Fruit fly (Drosophila melanogaster) whole organism, prepupa: ENCODE measurements around the gene ddbt.

Experiments
- CG10631 ChIP-seq: fragments of 200-800 bp; sonication (Bioruptor generic); optimal IDR thresholded peaks from 2 replicates; lab custom pipeline; 2016; ENCODE audit warnings: missing biosample characterization, missing genetic modification characterization
- CG10669 ChIP-seq: fragments of 200-800 bp; sonication (Bioruptor generic); optimal IDR thresholded peaks from 3 replicates; lab custom pipeline; 2018; ENCODE audit warnings: missing biosample characterization, mild to moderate bottlenecking, missing genetic modification characterization, moderate library complexity
- CG3919 ChIP-seq: fragments of 200-800 bp; sonication (Bioruptor generic); optimal IDR thresholded peaks from 3 replicates; lab custom pipeline; 2016; ENCODE audit warnings: missing biosample characterization, missing genetic modification characterization
- CG6792 ChIP-seq: fragments of 200-800 bp; sonication (Bioruptor generic); optimal IDR thresholded peaks from 3 replicates; lab custom pipeline; 2016; ENCODE audit warnings: missing biosample characterization, missing genetic modification characterization
- Eip75B ChIP-seq: fragments of 200-800 bp; sonication (Bioruptor generic); optimal IDR thresholded peaks from 3 replicates; lab custom pipeline; 2016; ENCODE audit warnings: missing biosample characterization, missing genetic modification characterization
- Eip93F ChIP-seq: fragments of 200-800 bp; sonication (Bioruptor generic); optimal IDR thresholded peaks from 2 replicates; lab custom pipeline; 2016; ENCODE audit warnings: missing biosample characterization, mild to moderate bottlenecking, missing genetic modification characterization
- Gug ChIP-seq: fragments of 200-800 bp; sonication (Bioruptor generic); IDR thresholded peaks from 2 replicates; pipeline ENCODE4 v1.3.6; 2022; ENCODE audit warnings: missing biosample characterization, missing genetic modification characterization
- OdsH ChIP-seq: fragments of 200-800 bp; sonication (Bioruptor generic); optimal IDR thresholded peaks from 3 replicates; lab custom pipeline; 2016; ENCODE audit warnings: missing biosample characterization, missing genetic modification characterization
- Sox102F ChIP-seq: fragments of 200-800 bp; sonication (Bioruptor generic); optimal IDR thresholded peaks from 2 replicates; lab custom pipeline; 2016; ENCODE audit warnings: missing biosample characterization, mild to moderate bottlenecking, missing genetic modification characterization
- eg ChIP-seq: fragments of 200-800 bp; sonication (Bioruptor generic); IDR thresholded peaks from 3 replicates; pipeline ENCODE4 v1.3.6; 2022; ENCODE audit warnings: missing biosample characterization, missing genetic modification characterization
- ss ChIP-seq, 2 experiments: fragments of 200-800 bp; sonication (Bioruptor generic); optimal IDR thresholded peaks; 2 replicates in 1 of 2; 3 replicates in 1 of 2; lab custom pipeline; 2017 to 2018; ENCODE audit warnings: mild to moderate bottlenecking in 2 of 2, missing biosample characterization in 2 of 2, missing genetic modification characterization in 2 of 2, moderate library complexity in 1 of 2
- svp ChIP-seq: fragments of 200-800 bp; sonication (Bioruptor generic); peaks from one replicate; lab custom pipeline; 2016; ENCODE audit warnings: missing biosample characterization, missing genetic modification characterization

DNA sequence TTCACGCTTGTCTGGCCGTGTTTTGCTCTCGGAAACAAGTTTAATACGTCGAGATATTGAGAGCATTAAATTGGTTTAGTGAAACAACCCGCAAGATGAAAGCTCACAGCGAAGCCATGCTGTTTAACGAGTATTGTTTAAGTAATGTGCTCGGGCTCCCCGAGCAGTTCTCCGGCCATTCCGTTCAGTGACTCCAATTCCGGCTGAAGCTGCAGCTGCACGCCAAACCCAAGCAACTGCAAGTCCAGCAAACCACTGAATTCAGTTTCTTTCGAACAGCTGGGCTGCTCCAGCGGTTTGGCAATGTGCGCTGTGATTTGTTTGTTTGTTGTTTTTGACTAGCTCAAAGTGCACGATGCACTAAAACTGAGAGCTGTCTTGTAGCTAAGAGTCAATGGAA is 1.7 kb upstream of the ddbt start:
- TF ChIP-seq Sox102F (GFP tag; lab: Kevin White, UChicago) (no peak), eg (GFP tag; lab: Robert Waterston, UW) (no peak), CG10669 (no peak), Eip75B (no peak), Gug (GFP tag; lab: Robert Waterston, UW) (no peak), OdsH (GFP tag; lab: Kevin White, UChicago) (no peak), Eip93F (GFP tag; lab: Kevin White, UChicago) (no peak), svp (no peak), CG3919 (GFP tag; lab: Kevin White, UChicago) (no peak), ss (GFP tag; optimal IDR thresholded peaks at IDR 0.05; lab: Kevin White, UChicago) (no peak), CG10631 (no peak), CG6792 (GFP tag; lab: Kevin White, UChicago) (no peak)
